3 fruit fly cellular contexts compared by ENCODE assay signal in genomic region chrX:16391397-16391796, dm6.
TF ChIP-seq lines count a peak whose summit lies in the region.

Gene TH1 (minus strand): TSS chrX:16391438.
Gene mei-41 (plus strand): TSS chrX:16391698.

TF ChIP-seq in whole organism, adult, 20 proteins besides CTCF, POLR2A, EP300 and RAD21 (continued from another document):
- peak; percentile 85 for TF ChIP-seq CG14711 (tag; optimal IDR thresholded peaks at IDR 0.05; lab: Kevin White, UChicago)
- peak; percentile 89 for TF ChIP-seq CG7101 (tag; optimal IDR thresholded peaks at IDR 0.05; lab: Kevin White, UChicago)

TF ChIP-seq in whole organism, embryonic, 481 proteins besides CTCF, POLR2A, EP300 and RAD21 (continued from another document and continues in another):
- TF ChIP-seq disco-r (GFP tag; optimal IDR thresholded peaks at IDR 0.05; lab: Kevin White, UChicago) (no peak), dmrt11E (tag; optimal IDR thresholded peaks at IDR 0.05; lab: Kevin White, UChicago) (peak; percentile 95), Lim3 (GFP tag; IDR thresholded peaks at IDR 0.05; lab: Robert Waterston, UW) (peak; percentile 82), CG3726 (GFP tag; IDR thresholded peaks at IDR 0.05; lab: Robert Waterston, UW) (peak; percentile 92; the same call in 1 of the 3 replicates), ash1 (GFP tag; optimal IDR thresholded peaks at IDR 0.05; lab: Kevin White, UChicago) (no peak), CG1832 (GFP tag; optimal IDR thresholded peaks at IDR 0.05; lab: Kevin White, UChicago) (no peak), sr (GFP tag; IDR thresholded peaks at IDR 0.05; lab: Robert Waterston, UW) (no peak; the same call in 2 of the 3 replicates), Sox102F (GFP tag; optimal IDR thresholded peaks at IDR 0.05; lab: Kevin White, UChicago) (peak; percentile 93), mirr (GFP tag; optimal IDR thresholded peaks at IDR 0.05; lab: Kevin White, UChicago) (no peak), eyg (GFP tag; optimal IDR thresholded peaks at IDR 0.05; lab: Kevin White, UChicago) (no peak), CG3995 (GFP tag; optimal IDR thresholded peaks at IDR 0.05; lab: Kevin White, UChicago) (peak; percentile 54), hth (optimal IDR thresholded peaks at IDR 0.05; lab: Kevin White, UChicago) (no peak), Poxn (GFP tag; IDR thresholded peaks at IDR 0.05; lab: Robert Waterston, UW) (peak; percentile 56; the same call in 1 of the 2 replicates), pnt (GFP tag; optimal IDR thresholded peaks at IDR 0.05; lab: Kevin White, UChicago) (peak; percentile 55), CG12942 (GFP tag; optimal IDR thresholded peaks at IDR 0.05; lab: Kevin White, UChicago) (peak; percentile 82), abd-A (tag; optimal IDR thresholded peaks at IDR 0.05; lab: Kevin White, UChicago) (no peak), gem (tag; optimal IDR thresholded peaks at IDR 0.05; lab: Kevin White, UChicago) (peak; percentile 96), CG2129 (GFP tag; IDR thresholded peaks at IDR 0.05; lab: Robert Waterston, UW; ENCODE audit: partially characterized antibody) (no peak), wdn (GFP tag; IDR thresholded peaks at IDR 0.05; lab: Robert Waterston, UW) (peak; percentile 89), CG32772 (GFP tag; IDR thresholded peaks at IDR 0.05; lab: Robert Waterston, UW) (peak; percentile 96), zfh1 (GFP tag; IDR thresholded peaks at IDR 0.05; lab: Robert Waterston, UW) (peak; percentile 96), Doc3 (GFP tag; IDR thresholded peaks at IDR 0.05; lab: Robert Waterston, UW; ENCODE audit: partially characterized antibody) (no peak), lola (GFP tag; optimal IDR thresholded peaks at IDR 0.05; lab: Kevin White, UChicago) (peak in 2 of 3 experiments; percentile 83 to 89), CG1792 (GFP tag; optimal IDR thresholded peaks at IDR 0.05; lab: Kevin White, UChicago) (no peak), vfl (GFP tag; optimal IDR thresholded peaks at IDR 0.05; lab: Kevin White, UChicago) (peak; percentile 77), bowl (GFP tag; IDR thresholded peaks at IDR 0.05; lab: Robert Waterston, UW) (peak; percentile 66), peb (GFP tag; IDR thresholded peaks at IDR 0.05; lab: Robert Waterston, UW) (peak; percentile 94), crp (GFP tag; optimal IDR thresholded peaks at IDR 0.05; lab: Kevin White, UChicago) (peak in 1 of 2 experiments; percentile 45), CG11093 (GFP tag; IDR thresholded peaks at IDR 0.05; lab: Robert Waterston, UW) (peak; percentile 94), Drgx (GFP tag; IDR thresholded peaks at IDR 0.05; lab: Robert Waterston, UW) (peak; percentile 89), jing (GFP tag; optimal IDR thresholded peaks at IDR 0.05; lab: Kevin White, UChicago) (peak; percentile 48), usp (GFP tag; optimal IDR thresholded peaks at IDR 0.05; lab: Kevin White, UChicago) (no peak), tup (GFP tag; optimal IDR thresholded peaks at IDR 0.05; lab: Kevin White, UChicago) (peak; percentile 81), ssp (GFP tag; IDR thresholded peaks at IDR 0.05; lab: Robert Waterston, UW) (peak; percentile 99), klu (GFP tag; IDR thresholded peaks at IDR 0.05; lab: Robert Waterston, UW) (peak; percentile 91), aop (GFP tag; IDR thresholded peaks at IDR 0.05; lab: Robert Waterston, UW) (peak; percentile 66; the same call in 1 of the 2 replicates), CG10543 (GFP tag; optimal IDR thresholded peaks at IDR 0.05; lab: Kevin White, UChicago) (no peak), TFAM (GFP tag; optimal IDR thresholded peaks at IDR 0.05; lab: Kevin White, UChicago) (no peak), CG17328 (GFP tag; IDR thresholded peaks at IDR 0.05; lab: Robert Waterston, UW) (peak; percentile 95), CG15514 (GFP tag; optimal IDR thresholded peaks at IDR 0.05; lab: Kevin White, UChicago) (no peak), trem (tag; optimal IDR thresholded peaks at IDR 0.05; lab: Kevin White, UChicago) (peak; percentile 86), fd96Cb (tag; optimal IDR thresholded peaks at IDR 0.05; lab: Kevin White, UChicago) (peak; percentile 93), dpn (GFP tag; optimal IDR thresholded peaks at IDR 0.05; lab: Kevin White, UChicago) (peak; percentile 55 to 86), H15 (GFP tag; IDR thresholded peaks at IDR 0.05; lab: Robert Waterston, UW) (peak; percentile 93), gfzf (GFP tag; optimal IDR thresholded peaks at IDR 0.05; lab: Kevin White, UChicago) (peak; percentile 56), grn (GFP tag; optimal IDR thresholded peaks at IDR 0.05; lab: Kevin White, UChicago) (no peak), NFAT (GFP tag; IDR thresholded peaks at IDR 0.05; lab: Robert Waterston, UW) (peak; percentile 93), CG12769 (tag; optimal IDR thresholded peaks at IDR 0.05; lab: Kevin White, UChicago) (no peak), zen2 (GFP tag; IDR thresholded peaks at IDR 0.05; lab: Robert Waterston, UW; ENCODE audit: partially characterized antibody) (no peak), CG7745 (tag; optimal IDR thresholded peaks at IDR 0.05; lab: Kevin White, UChicago) (no peak), CG15479 (GFP tag; optimal IDR thresholded peaks at IDR 0.05; lab: Kevin White, UChicago) (no peak), en (GFP tag; optimal IDR thresholded peaks at IDR 0.05; lab: Kevin White, UChicago) (no peak), CG1647 (GFP tag; optimal IDR thresholded peaks at IDR 0.05; lab: Kevin White, UChicago) (peak; percentile 23), CG42726 (GFP tag; IDR thresholded peaks at IDR 0.05; lab: Robert Waterston, UW; ENCODE audit: partially characterized antibody) (no peak), CG7357 (GFP tag; IDR thresholded peaks at IDR 0.05; lab: Robert Waterston, UW) (peak; percentile 100), CG11560 (tag; IDR thresholded peaks at IDR 0.05; lab: Robert Waterston, UW) (peak; percentile 89), CG15269 (tag; optimal IDR thresholded peaks at IDR 0.05; lab: Kevin White, UChicago) (peak; percentile 90), nmo (GFP tag; optimal IDR thresholded peaks at IDR 0.05; lab: Kevin White, UChicago) (peak; percentile 96), Kr (GFP tag; optimal IDR thresholded peaks at IDR 0.05; lab: Kevin White, UChicago) (no peak), CG6272 (GFP tag; IDR thresholded peaks at IDR 0.05; lab: Robert Waterston, UW) (peak; percentile 95), CG9932 (GFP tag; IDR thresholded peaks at IDR 0.05; lab: Robert Waterston, UW) (peak; percentile 94), hbn (GFP tag; IDR thresholded peaks at IDR 0.05; lab: Robert Waterston, UW; ENCODE audit: partially characterized antibody) (no peak), gsb (GFP tag; IDR thresholded peaks at IDR 0.05; lab: Robert Waterston, UW) (peak; percentile 86), Dll (GFP tag; IDR thresholded peaks at IDR 0.05; lab: Robert Waterston, UW; ENCODE audit: partially characterized antibody) (peak; percentile 58; the same call in 3 of the 4 replicates)

TF ChIP-seq in whole organism, prepupa, 60 proteins besides CTCF, POLR2A, EP300 and RAD21 (continued from another document):
- TF ChIP-seq vri (GFP tag; optimal IDR thresholded peaks at IDR 0.05; lab: Kevin White, UChicago) = no peak
- no peak for TF ChIP-seq fkh (GFP tag; optimal IDR thresholded peaks at IDR 0.05; lab: Kevin White, UChicago)
- TF ChIP-seq fd59A (GFP tag; optimal IDR thresholded peaks at IDR 0.05; lab: Kevin White, UChicago) = peak; percentile 58
- TF ChIP-seq Smox (GFP tag; optimal IDR thresholded peaks at IDR 0.05; lab: Kevin White, UChicago) = no peak
- no peak for TF ChIP-seq ss (GFP tag; optimal IDR thresholded peaks at IDR 0.05; lab: Kevin White, UChicago)
- TF ChIP-seq CG9139 (GFP tag; optimal IDR thresholded peaks at IDR 0.05; lab: Kevin White, UChicago) = no peak
- TF ChIP-seq fd85E (GFP tag; optimal IDR thresholded peaks at IDR 0.05; lab: Kevin White, UChicago) = no peak
- TF ChIP-seq Ets96B (tag; optimal IDR thresholded peaks at IDR 0.05; lab: Kevin White, UChicago) = no peak
- TF ChIP-seq CG11762 (GFP tag; optimal IDR thresholded peaks at IDR 0.05; lab: Kevin White, UChicago; ENCODE audit: insufficient read depth) = peak; percentile 16
- no peak for TF ChIP-seq topi (GFP tag; optimal IDR thresholded peaks at IDR 0.05; lab: Kevin White, UChicago)
- TF ChIP-seq esn (GFP tag; optimal IDR thresholded peaks at IDR 0.05; lab: Kevin White, UChicago) = peak; percentile 80
- no peak for TF ChIP-seq CG7368 (GFP tag; optimal IDR thresholded peaks at IDR 0.05; lab: Kevin White, UChicago)
- peak; percentile 67 for TF ChIP-seq CG8632 (GFP tag; optimal IDR thresholded peaks at IDR 0.05; lab: Kevin White, UChicago)
- no peak for TF ChIP-seq CG1621 (tag; optimal IDR thresholded peaks at IDR 0.05; lab: Kevin White, UChicago)
- TF ChIP-seq CG3919 (GFP tag; optimal IDR thresholded peaks at IDR 0.05; lab: Kevin White, UChicago) = no peak
- TF ChIP-seq lz (GFP tag; optimal IDR thresholded peaks at IDR 0.05; lab: Kevin White, UChicago) = peak; percentile 81
- TF ChIP-seq CG6854 (GFP tag; optimal IDR thresholded peaks at IDR 0.05; lab: Kevin White, UChicago) = no peak
- TF ChIP-seq CG31627 (GFP tag; optimal IDR thresholded peaks at IDR 0.05; lab: Kevin White, UChicago) = peak; percentile 74
- no peak for TF ChIP-seq achi (GFP tag; optimal IDR thresholded peaks at IDR 0.05; lab: Kevin White, UChicago)
- peak; percentile 93 for TF ChIP-seq Gug (GFP tag; IDR thresholded peaks at IDR 0.05; lab: Robert Waterston, UW)
- peak; percentile 71 for TF ChIP-seq dac (GFP tag; optimal IDR thresholded peaks at IDR 0.05; lab: Kevin White, UChicago)
- peak; percentile 75 for TF ChIP-seq Sox15 (GFP tag; optimal IDR thresholded peaks at IDR 0.05; lab: Kevin White, UChicago)
- TF ChIP-seq Sox102F (GFP tag; optimal IDR thresholded peaks at IDR 0.05; lab: Kevin White, UChicago) = no peak
- peak; percentile 85 for TF ChIP-seq CG32006 (GFP tag; optimal IDR thresholded peaks at IDR 0.05; lab: Kevin White, UChicago)
- peak; percentile 80 for TF ChIP-seq acj6 (GFP tag; optimal IDR thresholded peaks at IDR 0.05; lab: Kevin White, UChicago)
- no peak for TF ChIP-seq Ets21C (GFP tag; optimal IDR thresholded peaks at IDR 0.05; lab: Kevin White, UChicago)
- TF ChIP-seq CG15336 (GFP tag; IDR thresholded peaks at IDR 0.05; lab: Robert Waterston, UW) = peak; percentile 86
- TF ChIP-seq Hr4 (GFP tag; optimal IDR thresholded peaks at IDR 0.05; lab: Kevin White, UChicago) = no peak
- TF ChIP-seq spab (GFP tag; optimal IDR thresholded peaks at IDR 0.05; lab: Kevin White, UChicago) = no peak
- TF ChIP-seq CG34406 (GFP tag; optimal IDR thresholded peaks at IDR 0.05; lab: Kevin White, UChicago) = peak; percentile 75
- TF ChIP-seq CG6792 (GFP tag; optimal IDR thresholded peaks at IDR 0.05; lab: Kevin White, UChicago) = no peak
- TF ChIP-seq Hr39 (GFP tag; optimal IDR thresholded peaks at IDR 0.05; lab: Kevin White, UChicago) = no peak
- no peak for TF ChIP-seq CG10669 (GFP tag; optimal IDR thresholded peaks at IDR 0.05; lab: Kevin White, UChicago)
- TF ChIP-seq CG3032 (tag; optimal IDR thresholded peaks at IDR 0.05; lab: Kevin White, UChicago) = peak; percentile 90
- TF ChIP-seq CG11294 (GFP tag; IDR thresholded peaks at IDR 0.05; lab: Robert Waterston, UW) = peak; percentile 87
- peak; percentile 91 for TF ChIP-seq CG6163 (GFP tag; IDR thresholded peaks at IDR 0.05; lab: Robert Waterston, UW)
- no peak for TF ChIP-seq CG6276 (GFP tag; optimal IDR thresholded peaks at IDR 0.05; lab: Kevin White, UChicago)
- peak; percentile 70 for TF ChIP-seq CG11902 (GFP tag; optimal IDR thresholded peaks at IDR 0.05; lab: Kevin White, UChicago)
- no peak for TF ChIP-seq dsx (GFP tag; optimal IDR thresholded peaks at IDR 0.05; lab: Kevin White, UChicago; ENCODE audit: poor library complexity, severe bottlenecking)
